Worm (Caenorhabditis elegans) whole organism, young adult: ENCODE results near the gene otub-1.
A peak's percentile ranks its signal among the peaks of the same experiment; 100 is the strongest.

Experiments
- dpff-1 ChIP-seq: sonication (generic microtip); optimal IDR thresholded peaks from 2 replicates; lab custom pipeline; 2017; ENCODE audit warnings: mild to moderate bottlenecking, missing genetic modification characterization, missing compliant biosample characterization
- dpl-1 ChIP-seq: fragments of 150-350 bp; optimal IDR thresholded peaks from 2 replicates; lab custom pipeline; 2014; ENCODE audit warnings: missing biosample characterization, missing genetic modification reagents, missing genetic modification characterization
- him-1 ChIP-seq: sonication (generic microtip); optimal IDR thresholded peaks from 2 replicates; lab custom pipeline; 2016; ENCODE audit warnings: missing genotype, missing genetic modification reagents, missing genetic modification characterization, missing compliant biosample characterization
- lsl-1 ChIP-seq: fragments of 200-800 bp; sonication (Bioruptor generic); optimal IDR thresholded peaks from 2 replicates; lab custom pipeline; 2018; ENCODE audit warnings: mild to moderate bottlenecking, missing genetic modification characterization, moderate library complexity, missing compliant biosample characterization
- nfya-2 ChIP-seq: fragments of 200-800 bp; sonication (Bioruptor generic); IDR thresholded peaks from 2 replicates; pipeline ENCODE4 v1.3.6; 2022; ENCODE audit warnings: missing genetic modification reagents, missing genetic modification characterization, missing compliant biosample characterization
- rpc-1 ChIP-seq, 2 experiments: fragments of 150-350 bp in 1 of 2; sonication (generic microtip) in 1 of 2; optimal IDR thresholded peaks; 2 replicates each; lab custom pipeline; 2014 to 2018; ENCODE audit warnings: missing biosample characterization in 1 of 2, missing genetic modification characterization in 1 of 2, missing genetic modification reagents in 1 of 2, missing genotype in 1 of 2
- sea-2 ChIP-seq: fragments of 200-800 bp; sonication (Bioruptor generic); IDR thresholded peaks from 2 replicates; pipeline ENCODE4 v1.3.6; 2022; ENCODE audit warnings: missing genetic modification characterization, missing compliant biosample characterization
- snpc-1.1 ChIP-seq: sonication (generic microtip); optimal IDR thresholded peaks from 2 replicates; lab custom pipeline; 2017; ENCODE audit warnings: missing genetic modification characterization, mild to moderate bottlenecking, missing compliant biosample characterization, antibody characterized with exemption, moderate library complexity, missing genotype, missing genetic modification reagents; ENCODE audit not compliant: insufficient read depth

ce11 chrV:15082291-15082690 lies 16.2 kb downstream of the otub-1 start, which contains the start of the genes C01G10.10 and C01G10.9:
- no peak for TF ChIP-seq snpc-1.1 (tag; lab: Kevin White, UChicago)
- no peak for TF ChIP-seq nfya-2
- peak; percentile 19 for TF ChIP-seq lsl-1
- no peak for TF ChIP-seq dpl-1
- no peak for TF ChIP-seq sea-2 (GFP tag; lab: Robert Waterston, UW)
- TF ChIP-seq rpc-1 (optimal IDR thresholded peaks at IDR 0.05; lab: Kevin White, UChicago), result no peak
- no peak for TF ChIP-seq rpc-1 (tag; optimal IDR thresholded peaks at IDR 0.05; lab: Kevin White, UChicago)
- TF ChIP-seq dpff-1, result no peak
- peak; percentile 28 for TF ChIP-seq him-1 (tag; lab: Kevin White, UChicago)
